Worm (Caenorhabditis elegans): ENCODE results near the gene T26E4.9.

T26E4.9 gene

ce11 chrV:15782494-15782893 lies 20.0 kb downstream of the T26E4.9 start, which contains the start of gene T26E4.3:
Gene T26E4.3 (plus strand): TSS chrV:15782794.
- TF ChIP-seq ref-1 (GFP tag; conservative IDR thresholded peaks at IDR 0.05) (no peak), med-1 (GFP tag; optimal IDR thresholded peaks at IDR 0.05; ENCODE audit: insufficient read depth) (no peak), T22C8.4 (GFP tag; IDR thresholded peaks at IDR 0.05) (no peak), flt-1 (GFP tag; IDR thresholded peaks at IDR 0.05) (no peak), ztf-29 (GFP tag; IDR thresholded peaks at IDR 0.05) (no peak), tab-1 (GFP tag; IDR thresholded peaks at IDR 0.05) (no peak), cog-1 (tag; optimal IDR thresholded peaks at IDR 0.05) (no peak), klf-2 (GFP tag; conservative IDR thresholded peaks at IDR 0.05) (no peak), ztf-23 (GFP tag; IDR thresholded peaks at IDR 0.05) (no peak)

- TF ChIP-seq tab-1 (GFP tag; IDR thresholded peaks at IDR 0.05) = no peak
- no peak for TF ChIP-seq ztf-29 (GFP tag; IDR thresholded peaks at IDR 0.05)
- TF ChIP-seq klf-2 (GFP tag; conservative IDR thresholded peaks at IDR 0.05) = no peak
- no peak for TF ChIP-seq cog-1 (tag; optimal IDR thresholded peaks at IDR 0.05)
- no peak for TF ChIP-seq T22C8.4 (GFP tag; IDR thresholded peaks at IDR 0.05)
- TF ChIP-seq ztf-23 (GFP tag; IDR thresholded peaks at IDR 0.05) = no peak
- no peak for TF ChIP-seq med-1 (GFP tag; optimal IDR thresholded peaks at IDR 0.05; ENCODE audit: insufficient read depth)
- TF ChIP-seq ref-1 (GFP tag; conservative IDR thresholded peaks at IDR 0.05) = no peak
- TF ChIP-seq flt-1 (GFP tag; IDR thresholded peaks at IDR 0.05) = no peak
Observed at ce11 chrV:15781086-15781485, 21.4 kb downstream of the T26E4.9 start, which contains the start of gene T26E4.2. Gene T26E4.2 (plus strand): TSS chrV:15781386.

- TF ChIP-seq med-1 (GFP tag; optimal IDR thresholded peaks at IDR 0.05; ENCODE audit: insufficient read depth) (no peak), klf-2 (GFP tag; conservative IDR thresholded peaks at IDR 0.05) (no peak), tab-1 (GFP tag; IDR thresholded peaks at IDR 0.05) (no peak), ztf-29 (GFP tag; IDR thresholded peaks at IDR 0.05) (no peak), T22C8.4 (GFP tag; IDR thresholded peaks at IDR 0.05) (no peak), cog-1 (tag; optimal IDR thresholded peaks at IDR 0.05) (no peak), ztf-23 (GFP tag; IDR thresholded peaks at IDR 0.05) (no peak), flt-1 (GFP tag; IDR thresholded peaks at IDR 0.05) (no peak), ref-1 (GFP tag; conservative IDR thresholded peaks at IDR 0.05) (no peak)
Observed at ce11 chrV:15779128-15779729, 23.3 kb downstream of the T26E4.9 start, which contains the start of the genes nhr-285 and irld-52. Gene nhr-285 (minus strand): TSS chrV:15779228. Gene irld-52 (plus strand): TSS chrV:15779679.

- no peak for TF ChIP-seq ztf-29 (GFP tag; IDR thresholded peaks at IDR 0.05)
- no peak for TF ChIP-seq med-1 (GFP tag; optimal IDR thresholded peaks at IDR 0.05; ENCODE audit: insufficient read depth)
- TF ChIP-seq ztf-23 (GFP tag; IDR thresholded peaks at IDR 0.05) = no peak
- no peak for TF ChIP-seq ref-1 (GFP tag; conservative IDR thresholded peaks at IDR 0.05)
Observed at ce11 chrV:15776651-15777050, 25.9 kb downstream of the T26E4.9 start, which contains the start of gene nhr-283. Gene nhr-283 (minus strand): TSS chrV:15776751.

ce11 chrV:15773941-15774340 lies 28.6 kb downstream of the T26E4.9 start:
- no peak for TF ChIP-seq klf-2 (GFP tag; conservative IDR thresholded peaks at IDR 0.05)
- TF ChIP-seq ztf-23 (GFP tag; IDR thresholded peaks at IDR 0.05) = no peak

- TF ChIP-seq ref-1 (GFP tag; conservative IDR thresholded peaks at IDR 0.05) (no peak), cog-1 (tag; optimal IDR thresholded peaks at IDR 0.05) (no peak), klf-2 (GFP tag; conservative IDR thresholded peaks at IDR 0.05) (no peak), ztf-23 (GFP tag; IDR thresholded peaks at IDR 0.05) (no peak), flt-1 (GFP tag; IDR thresholded peaks at IDR 0.05) (no peak), ztf-29 (GFP tag; IDR thresholded peaks at IDR 0.05) (no peak)
Observed at ce11 chrV:15773141-15773540, 29.4 kb downstream of the T26E4.9 start, which contains the start of gene nhr-60. Gene nhr-60 (minus strand): TSS chrV:15773241.

ce11 chrV:15769072-15769471 lies 33.5 kb downstream of the T26E4.9 start, which contains the start of gene F57A10.4:
Gene F57A10.4 (plus strand): TSS chrV:15769438.
- TF ChIP-seq ztf-23 (GFP tag; IDR thresholded peaks at IDR 0.05) (no peak), tab-1 (GFP tag; IDR thresholded peaks at IDR 0.05) (no peak), klf-2 (GFP tag; conservative IDR thresholded peaks at IDR 0.05) (no peak), med-1 (GFP tag; optimal IDR thresholded peaks at IDR 0.05; ENCODE audit: insufficient read depth) (no peak), ref-1 (GFP tag; conservative IDR thresholded peaks at IDR 0.05) (no peak), cog-1 (tag; optimal IDR thresholded peaks at IDR 0.05) (no peak), flt-1 (GFP tag; IDR thresholded peaks at IDR 0.05) (no peak), ztf-29 (GFP tag; IDR thresholded peaks at IDR 0.05) (no peak), T22C8.4 (GFP tag; IDR thresholded peaks at IDR 0.05) (no peak)

ce11 chrV:15767385-15767784 lies 35.1 kb downstream of the T26E4.9 start:
- TF ChIP-seq T22C8.4 (GFP tag; IDR thresholded peaks at IDR 0.05) (peak; percentile 22; the same call in 1 of the 2 replicates), ztf-23 (GFP tag; IDR thresholded peaks at IDR 0.05) (0 out of 2 replicates have a peak, but pooled peaks have one; percentile 57), tab-1 (GFP tag; IDR thresholded peaks at IDR 0.05) (peak; percentile 75), ref-1 (GFP tag; conservative IDR thresholded peaks at IDR 0.05) (0 out of 2 replicates have a peak, but pooled peaks have one; percentile 11), flt-1 (GFP tag; IDR thresholded peaks at IDR 0.05) (peak; percentile 39; the same call in 1 of the 2 replicates)

- no peak for TF ChIP-seq ref-1 (GFP tag; conservative IDR thresholded peaks at IDR 0.05)
- TF ChIP-seq ztf-29 (GFP tag; IDR thresholded peaks at IDR 0.05) = no peak
- no peak for TF ChIP-seq med-1 (GFP tag; optimal IDR thresholded peaks at IDR 0.05; ENCODE audit: insufficient read depth)
- 0 out of 2 replicates have a peak, but pooled peaks have one; percentile 54 for TF ChIP-seq klf-2 (GFP tag; conservative IDR thresholded peaks at IDR 0.05)
- peak; percentile 38 for TF ChIP-seq cog-1 (tag; optimal IDR thresholded peaks at IDR 0.05)
- peak; percentile 67; the same call in 1 of the 2 replicates for TF ChIP-seq flt-1 (GFP tag; IDR thresholded peaks at IDR 0.05)
- TF ChIP-seq ztf-23 (GFP tag; IDR thresholded peaks at IDR 0.05) = 0 out of 2 replicates have a peak, but pooled peaks have one; percentile 53
Observed at ce11 chrV:15766122-15766594, 36.4 kb downstream of the T26E4.9 start, which contains the start of the genes haf-3 and F57A10.2. Gene haf-3 (minus strand): TSS chrV:15766172. Gene F57A10.2 (plus strand): TSS chrV:15766575.

ce11 chrV:15758449-15758848 lies 44.1 kb downstream of the T26E4.9 start, which contains the start of gene str-9:
Gene str-9 (plus strand): TSS chrV:15758749.
- no peak for TF ChIP-seq flt-1 (GFP tag; IDR thresholded peaks at IDR 0.05)
- TF ChIP-seq klf-2 (GFP tag; conservative IDR thresholded peaks at IDR 0.05) = no peak
- TF ChIP-seq med-1 (GFP tag; optimal IDR thresholded peaks at IDR 0.05; ENCODE audit: insufficient read depth) = no peak
- no peak for TF ChIP-seq ref-1 (GFP tag; conservative IDR thresholded peaks at IDR 0.05)
- no peak for TF ChIP-seq T22C8.4 (GFP tag; IDR thresholded peaks at IDR 0.05)
- TF ChIP-seq ztf-29 (GFP tag; IDR thresholded peaks at IDR 0.05) = no peak
- no peak for TF ChIP-seq tab-1 (GFP tag; IDR thresholded peaks at IDR 0.05)
- no peak for TF ChIP-seq ztf-23 (GFP tag; IDR thresholded peaks at IDR 0.05)
- no peak for TF ChIP-seq cog-1 (tag; optimal IDR thresholded peaks at IDR 0.05)

All from whole organism, midembryonic.